Worm (Caenorhabditis elegans): Measurements from ENCODE around the gene gcy-29.
"Not testable (repeated sequence)": the region's sequence is repeated elsewhere in the genome, so short reads cannot be mapped to it uniquely, and the experiment has no call there.

ce11 chrII:14563766-14564370, 15.3 kb upstream of the gcy-29 start:
- not testable (repeated sequence) for TF ChIP-seq ceh-36 (tag; optimal IDR thresholded peaks at IDR 0.05); tra-4 (tag; optimal IDR thresholded peaks at IDR 0.05); ama-1 (optimal IDR thresholded peaks at IDR 0.05); sea-1 (GFP tag; conservative IDR thresholded peaks at IDR 0.05); hnd-1 (tag; optimal IDR thresholded peaks at IDR 0.05); B0310.2 (tag; optimal IDR thresholded peaks at IDR 0.05); flt-1 (GFP tag; IDR thresholded peaks at IDR 0.05); pes-1 (GFP tag; IDR thresholded peaks at IDR 0.05); F13C5.2 (tag; optimal IDR thresholded peaks at IDR 0.05); ets-7 (tag; optimal IDR thresholded peaks at IDR 0.05); aly-1 (tag; optimal IDR thresholded peaks at IDR 0.05)
- peak; percentile 46 for TF ChIP-seq tbx-37 (GFP tag; conservative IDR thresholded peaks at IDR 0.05)

Data from whole organism, early embryonic.